Fruit fly (Drosophila melanogaster) whole organism, adult: ENCODE results near the gene Sap47.

Source experiments
- CG7101 ChIP-seq: fragments of 200-800 bp; sonication (Bioruptor generic); optimal IDR thresholded peaks from 2 replicates; lab custom pipeline; 2018; ENCODE audit warnings: missing biosample characterization, mild to moderate bottlenecking, missing genetic modification characterization, moderate library complexity
- bab1 ChIP-seq: fragments of 200-800 bp; sonication (Bioruptor generic); optimal IDR thresholded peaks from 3 replicates; lab custom pipeline; 2019; ENCODE audit warnings: missing biosample characterization, mild to moderate bottlenecking, missing genetic modification characterization, moderate library complexity
- cic ChIP-seq: fragments of 200-800 bp; sonication (Bioruptor generic); optimal IDR thresholded peaks from 2 replicates; lab custom pipeline; 2017; ENCODE audit warnings: missing biosample characterization, mild to moderate bottlenecking, missing genetic modification characterization, moderate library complexity

- TF ChIP-seq cic (GFP tag; lab: Kevin White, UChicago), result no peak
- TF ChIP-seq CG7101 (tag; lab: Kevin White, UChicago), result no peak
- no peak for TF ChIP-seq bab1 (GFP tag; lab: Kevin White, UChicago)
These were observed 54.5 kb downstream of the Sap47 start for dm6 chr3R:15989217-15989921.
